Worm (Caenorhabditis elegans) whole organism, L2 larva: ENCODE measurements around the gene ekl-5.

ENCODE experiments used
- ceh-16 ChIP-seq: fragments of 150-350 bp; optimal IDR thresholded peaks from 2 replicates; lab custom pipeline; 2014; ENCODE audit warnings: missing biosample characterization, missing genetic modification characterization
- lsy-2 ChIP-seq, 2 experiments: fragments of 150-350 bp in 1 of 2; sonication (generic microtip) in 1 of 2; optimal IDR thresholded peaks; 2 replicates each; lab custom pipeline; 2014 to 2017; ENCODE audit warnings: missing biosample characterization in 2 of 2, missing genetic modification characterization in 2 of 2
- mab-5 ChIP-seq: fragments of 150-350 bp; optimal IDR thresholded peaks from 2 replicates; lab custom pipeline; 2014; ENCODE audit warnings: missing biosample characterization, missing genetic modification characterization
- nhr-23 ChIP-seq: fragments of 150-350 bp; optimal IDR thresholded peaks from 2 replicates; lab custom pipeline; 2014; ENCODE audit warnings: missing biosample characterization, missing genetic modification reagents, missing genetic modification characterization
- nhr-77 ChIP-seq: fragments of 150-350 bp; optimal IDR thresholded peaks from 2 replicates; lab custom pipeline; 2014; ENCODE audit warnings: missing biosample characterization, missing genetic modification characterization
- skn-1 ChIP-seq: sonication (generic microtip); optimal IDR thresholded peaks from 2 replicates; lab custom pipeline; 2017; ENCODE audit warnings: missing biosample characterization, missing genetic modification characterization
- unc-39 ChIP-seq: fragments of 150-350 bp; optimal IDR thresholded peaks from 2 replicates; lab custom pipeline; 2014; ENCODE audit warnings: missing biosample characterization, missing genetic modification characterization
- zag-1 ChIP-seq: fragments of 150-350 bp; optimal IDR thresholded peaks from 2 replicates; lab custom pipeline; 2014; ENCODE audit warnings: missing biosample characterization, missing genetic modification characterization

- TF ChIP-seq mab-5 (tag; lab: Kevin White, UChicago) (no peak), zag-1 (tag; lab: Kevin White, UChicago) (no peak), lsy-2 (tag; optimal IDR thresholded peaks at IDR 0.05; lab: Kevin White, UChicago) (no peak), nhr-77 (tag; lab: Kevin White, UChicago) (no peak), unc-39 (tag; lab: Kevin White, UChicago) (no peak), nhr-23 (tag; lab: Kevin White, UChicago) (no peak), ceh-16 (tag; lab: Kevin White, UChicago) (no peak), skn-1 (tag; lab: Kevin White, UChicago) (no peak)
These were observed 20.4 kb upstream of the ekl-5 start for ce11 chrX:13937350-13937749.
